Fruit fly (Drosophila melanogaster): Measurements from ENCODE around the gene CG12065.

Gene CG12065

dm6 chrX:8627171-8627570 is 53.1 kb downstream of the CG12065 start (continued):
- TF ChIP-seq CG8924 (tag; optimal IDR thresholded peaks at IDR 0.05) (peak; percentile 76), Aef1 (GFP tag; IDR thresholded peaks at IDR 0.05) (0 out of 3 replicates have a peak, but pooled peaks have one; percentile 17), Dp (GFP tag; optimal IDR thresholded peaks at IDR 0.05) (no peak), ash1 (GFP tag; optimal IDR thresholded peaks at IDR 0.05) (no peak), HLH3B (GFP tag; IDR thresholded peaks at IDR 0.05) (peak; percentile 70), CG2678 (tag; optimal IDR thresholded peaks at IDR 0.05) (peak; percentile 74), ind (GFP tag; optimal IDR thresholded peaks at IDR 0.05) (peak; percentile 33), sens-2 (GFP tag; IDR thresholded peaks at IDR 0.05) (no peak; the same call in 1 of the 2 replicates), CG10147 (GFP tag; optimal IDR thresholded peaks at IDR 0.05) (no peak), nerfin-1 (tag; optimal IDR thresholded peaks at IDR 0.05) (peak; percentile 65), Fer1 (GFP tag; optimal IDR thresholded peaks at IDR 0.05) (no peak), CTCF (GFP tag; optimal IDR thresholded peaks at IDR 0.05) (peak; percentile 1), Hmx (GFP tag; optimal IDR thresholded peaks at IDR 0.05) (no peak), CG12155 (GFP tag; optimal IDR thresholded peaks at IDR 0.05) (no peak), exex (tag; optimal IDR thresholded peaks at IDR 0.05) (no peak), Deaf1 (tag; optimal IDR thresholded peaks at IDR 0.05) (peak; percentile 34), CG17361 (GFP tag; IDR thresholded peaks at IDR 0.05) (peak; percentile 77), al (GFP tag; IDR thresholded peaks at IDR 0.05) (no peak), CG17328 (GFP tag; IDR thresholded peaks at IDR 0.05) (peak; percentile 84), vnd (GFP tag; IDR thresholded peaks at IDR 0.05; ENCODE audit: partially characterized antibody) (no peak), CG15073 (GFP tag; optimal IDR thresholded peaks at IDR 0.05) (no peak), gsb (GFP tag; IDR thresholded peaks at IDR 0.05) (no peak), Opbp (GFP tag; IDR thresholded peaks at IDR 0.05; ENCODE audit: partially characterized antibody) (no peak), usp (GFP tag; optimal IDR thresholded peaks at IDR 0.05) (no peak), CG11695 (GFP tag; IDR thresholded peaks at IDR 0.05) (peak; percentile 65), Bteb2 (GFP tag; optimal IDR thresholded peaks at IDR 0.05) (no peak), Xbp1 (GFP tag; optimal IDR thresholded peaks at IDR 0.05) (peak; percentile 54), CG43689 (GFP tag; IDR thresholded peaks at IDR 0.05) (no peak), wek (GFP tag; optimal IDR thresholded peaks at IDR 0.05) (no peak), CG8765 (GFP tag; IDR thresholded peaks at IDR 0.05) (peak; percentile 27; the same call in 1 of the 2 replicates), CG31224 (GFP tag; IDR thresholded peaks at IDR 0.05) (no peak), Asciz (GFP tag; optimal IDR thresholded peaks at IDR 0.05) (peak; percentile 59), E2f1 (GFP tag; IDR thresholded peaks at IDR 0.05) (peak; percentile 70), unc-4 (GFP tag; IDR thresholded peaks at IDR 0.05; ENCODE audit: partially characterized antibody) (no peak), CG10209 (GFP tag; optimal IDR thresholded peaks at IDR 0.05) (peak; percentile 60), CG12769 (tag; optimal IDR thresholded peaks at IDR 0.05) (peak; percentile 66), CG4282 (GFP tag; optimal IDR thresholded peaks at IDR 0.05) (no peak), chn (GFP tag; optimal IDR thresholded peaks at IDR 0.05) (peak; percentile 60), CG9817 (tag; optimal IDR thresholded peaks at IDR 0.05) (no peak), NFAT (GFP tag; IDR thresholded peaks at IDR 0.05) (no peak), dpn (GFP tag; optimal IDR thresholded peaks at IDR 0.05) (peak; percentile 51 to 60), grn (GFP tag; optimal IDR thresholded peaks at IDR 0.05) (no peak), MBD-R2 (GFP tag; IDR thresholded peaks at IDR 0.05) (no peak), lbe (GFP tag; optimal IDR thresholded peaks at IDR 0.05) (no peak), cg (GFP tag; optimal IDR thresholded peaks at IDR 0.05) (no peak), Myb (GFP tag; optimal IDR thresholded peaks at IDR 0.05) (peak; percentile 22), dimm (GFP tag; IDR thresholded peaks at IDR 0.05) (peak; percentile 58), CG32767 (GFP tag; IDR thresholded peaks at IDR 0.05) (no peak), danr (GFP tag; IDR thresholded peaks at IDR 0.05) (peak; percentile 62), CG18764 (GFP tag; optimal IDR thresholded peaks at IDR 0.05) (peak; percentile 12), CG12942 (GFP tag; optimal IDR thresholded peaks at IDR 0.05) (peak; percentile 10), sima (GFP tag; optimal IDR thresholded peaks at IDR 0.05) (no peak), CkIIα-i1 (GFP tag; IDR thresholded peaks at IDR 0.05) (no peak)

Measured in whole organism, embryonic.